Worm (Caenorhabditis elegans): ENCODE data around the gene srh-102.

- TF ChIP-seq mdl-1 (tag; optimal IDR thresholded peaks at IDR 0.05) (no peak), nhr-12 (tag; optimal IDR thresholded peaks at IDR 0.05) (no peak), unc-55 (GFP tag; optimal IDR thresholded peaks at IDR 0.05) (no peak), ama-1 (optimal IDR thresholded peaks at IDR 0.05) (no peak), elt-1 (tag; optimal IDR thresholded peaks at IDR 0.05) (no peak), unc-62 (GFP tag; optimal IDR thresholded peaks at IDR 0.05) (no peak), nhr-10 (tag; optimal IDR thresholded peaks at IDR 0.05) (no peak), Y55F3AM.14 (GFP tag; optimal IDR thresholded peaks at IDR 0.05) (no peak), blmp-1 (tag; optimal IDR thresholded peaks at IDR 0.05; ENCODE audit: insufficient read depth) (no peak)
Measured at ce11 chrV:17206469-17206868, 41.2 kb upstream of the srh-102 start.
